Worm (Caenorhabditis elegans) whole organism, L1 larva: ENCODE measurements around the gene F14D7.6.
"Not testable (repeated sequence)": the region's sequence is repeated elsewhere in the genome, so short reads cannot be mapped to it uniquely, and the experiment has no call there.

Source experiments
- C04F5.9 ChIP-seq: sonication (generic microtip); optimal IDR thresholded peaks from 2 replicates; lab custom pipeline; 2016; ENCODE audit warnings: missing genetic modification characterization, missing compliant biosample characterization
- C16A3.4 ChIP-seq: fragments of 150-350 bp; optimal IDR thresholded peaks from 2 replicates; lab custom pipeline; 2014; ENCODE audit warnings: missing biosample characterization, missing genetic modification characterization
- C34B4.2 ChIP-seq: sonication (generic microtip); optimal IDR thresholded peaks from 2 replicates; lab custom pipeline; 2017; ENCODE audit warnings: mild to moderate bottlenecking, missing genetic modification characterization, missing compliant biosample characterization
- Y116A8C.19 ChIP-seq: sonication (generic microtip); optimal IDR thresholded peaks from 2 replicates; lab custom pipeline; 2016; ENCODE audit warnings: missing compliant biosample characterization, missing genetic modification characterization, borderline replicate concordance
- ama-1 ChIP-seq: fragments of 150-350 bp; optimal IDR thresholded peaks from 2 replicates; lab custom pipeline; 2014
- ceh-8 ChIP-seq: fragments of 200-800 bp; sonication (Bioruptor generic); optimal IDR thresholded peaks from 2 replicates; lab custom pipeline; 2018; ENCODE audit warnings: mild to moderate bottlenecking, missing genetic modification characterization, moderate library complexity, missing compliant biosample characterization
- ceh-82 ChIP-seq, 3 experiments: fragments of 150-350 bp in 1 of 3; sonication (generic microtip) in 2 of 3; optimal IDR thresholded peaks; 2 replicates each; lab custom pipeline; 2014 to 2017; ENCODE audit warnings: missing biosample characterization in 3 of 3, missing genetic modification characterization in 3 of 3
- ceh-90 ChIP-seq: sonication (generic microtip); optimal IDR thresholded peaks from 2 replicates; lab custom pipeline; 2016; ENCODE audit warnings: missing genetic modification characterization, missing compliant biosample characterization
- dsc-1 ChIP-seq: sonication (generic microtip); optimal IDR thresholded peaks from 2 replicates; lab custom pipeline; 2016; ENCODE audit warnings: mild to moderate bottlenecking, missing genetic modification characterization, missing compliant biosample characterization
- efl-1 ChIP-seq, 4 experiments: fragments of 150-350 bp; optimal IDR thresholded peaks in 3 of 4; peaks in 1 of 4; 1 replicate in 1 of 4; 2 replicates in 3 of 4; lab custom pipeline; 2014; ENCODE audit warnings: missing biosample characterization in 2 of 4, missing genetic modification characterization in 2 of 4, missing genetic modification reagents in 2 of 4
- egl-13 ChIP-seq: sonication (generic microtip); optimal IDR thresholded peaks from 2 replicates; lab custom pipeline; 2016; ENCODE audit warnings: missing genotype, missing genetic modification reagents, missing genetic modification characterization, missing compliant biosample characterization
- elt-2 ChIP-seq: sonication (generic microtip); optimal IDR thresholded peaks from 2 replicates; lab custom pipeline; 2016; ENCODE audit warnings: missing genetic modification characterization, mild to moderate bottlenecking, inconsistent platforms, missing compliant biosample characterization, missing genetic modification reagents
- elt-3 ChIP-seq, 6 experiments: fragments of 150-350 bp in 1 of 6; sonication (generic microtip); optimal IDR thresholded peaks; 2 replicates each; lab custom pipeline; 2017 to 2018; ENCODE audit warnings: missing biosample characterization in 6 of 6, missing genetic modification characterization in 6 of 6, inconsistent platforms in 1 of 6
- grh-1 ChIP-seq: fragments of 200-800 bp; sonication (Bioruptor generic); IDR thresholded peaks from 2 replicates; pipeline ENCODE4 v1.3.6; 2022; ENCODE audit warnings: missing genetic modification reagents, missing genetic modification characterization, missing compliant biosample characterization
- hpl-2 ChIP-seq: fragments of 150-350 bp; optimal IDR thresholded peaks from 2 replicates; lab custom pipeline; 2014; ENCODE audit warnings: missing biosample characterization, missing genetic modification reagents, missing genetic modification characterization
- irx-1 ChIP-seq: sonication (generic microtip); optimal IDR thresholded peaks from 2 replicates; lab custom pipeline; 2016; ENCODE audit warnings: missing genetic modification characterization, missing compliant biosample characterization
- lin-14 ChIP-seq: fragments of 200-800 bp; sonication (Bioruptor generic); optimal IDR thresholded peaks from 2 replicates; lab custom pipeline; 2018; ENCODE audit warnings: mild to moderate bottlenecking, missing genetic modification characterization, moderate library complexity, missing compliant biosample characterization
- lin-35 ChIP-seq, 2 experiments: fragments of 150-350 bp; optimal IDR thresholded peaks; 2 replicates each; lab custom pipeline; 2014; ENCODE audit warnings: missing biosample characterization in 2 of 2, missing genetic modification characterization in 2 of 2, missing genetic modification reagents in 2 of 2
- lir-3 ChIP-seq: sonication (generic microtip); optimal IDR thresholded peaks from 2 replicates; lab custom pipeline; 2016; ENCODE audit warnings: mild to moderate bottlenecking, missing genetic modification characterization, moderate library complexity, missing compliant biosample characterization; ENCODE audit not compliant: poor library complexity
- mef-2 ChIP-seq: fragments of 150-350 bp; optimal IDR thresholded peaks from 2 replicates; lab custom pipeline; 2014; ENCODE audit warnings: missing biosample characterization, missing genetic modification characterization
- nhr-237 ChIP-seq: fragments of 150-350 bp; optimal IDR thresholded peaks from 2 replicates; lab custom pipeline; 2014; ENCODE audit warnings: missing biosample characterization, missing genetic modification characterization
- nhr-47 ChIP-seq: sonication (generic microtip); optimal IDR thresholded peaks from 2 replicates; lab custom pipeline; 2016; ENCODE audit warnings: mild to moderate bottlenecking, missing genetic modification characterization, moderate library complexity, missing compliant biosample characterization
- nhr-84 ChIP-seq: sonication (generic microtip); optimal IDR thresholded peaks from 2 replicates; lab custom pipeline; 2017; ENCODE audit warnings: missing biosample characterization, missing genetic modification characterization
- nhr-90 ChIP-seq: sonication (generic microtip); optimal IDR thresholded peaks from 2 replicates; lab custom pipeline; 2016; ENCODE audit warnings: mild to moderate bottlenecking, missing genetic modification characterization, missing compliant biosample characterization; ENCODE audit not compliant: poor library complexity
- skn-1 ChIP-seq: fragments of 150-350 bp; optimal IDR thresholded peaks from 2 replicates; lab custom pipeline; 2014; ENCODE audit warnings: missing biosample characterization, missing genetic modification characterization
- snu-23 ChIP-seq: sonication (generic microtip); optimal IDR thresholded peaks from 2 replicates; lab custom pipeline; 2016; ENCODE audit warnings: missing genetic modification characterization, missing compliant biosample characterization
- sptf-1 ChIP-seq: fragments of 150-350 bp; optimal IDR thresholded peaks from 2 replicates; lab custom pipeline; 2014; ENCODE audit warnings: missing biosample characterization, missing genetic modification characterization
- sup-37 ChIP-seq: fragments of 200-800 bp; sonication (Bioruptor generic); optimal IDR thresholded peaks from 2 replicates; lab custom pipeline; 2018; ENCODE audit warnings: mild to moderate bottlenecking, missing genetic modification characterization, missing compliant biosample characterization
- unc-86 ChIP-seq: sonication (generic microtip); optimal IDR thresholded peaks from 2 replicates; lab custom pipeline; 2016; ENCODE audit warnings: missing genetic modification characterization, missing compliant biosample characterization
- zip-4 ChIP-seq: fragments of 200-800 bp; sonication (Bioruptor generic); optimal IDR thresholded peaks from 2 replicates; lab custom pipeline; 2018; ENCODE audit warnings: mild to moderate bottlenecking, missing genetic modification characterization, moderate library complexity, missing compliant biosample characterization
- ztf-11 ChIP-seq, 2 experiments: sonication (generic microtip); optimal IDR thresholded peaks; 2 replicates each; lab custom pipeline; 2016 to 2017; ENCODE audit warnings: missing genetic modification characterization in 2 of 2, missing biosample characterization in 1 of 2, missing compliant biosample characterization in 1 of 2

F14D7.6 gene

DNA sequence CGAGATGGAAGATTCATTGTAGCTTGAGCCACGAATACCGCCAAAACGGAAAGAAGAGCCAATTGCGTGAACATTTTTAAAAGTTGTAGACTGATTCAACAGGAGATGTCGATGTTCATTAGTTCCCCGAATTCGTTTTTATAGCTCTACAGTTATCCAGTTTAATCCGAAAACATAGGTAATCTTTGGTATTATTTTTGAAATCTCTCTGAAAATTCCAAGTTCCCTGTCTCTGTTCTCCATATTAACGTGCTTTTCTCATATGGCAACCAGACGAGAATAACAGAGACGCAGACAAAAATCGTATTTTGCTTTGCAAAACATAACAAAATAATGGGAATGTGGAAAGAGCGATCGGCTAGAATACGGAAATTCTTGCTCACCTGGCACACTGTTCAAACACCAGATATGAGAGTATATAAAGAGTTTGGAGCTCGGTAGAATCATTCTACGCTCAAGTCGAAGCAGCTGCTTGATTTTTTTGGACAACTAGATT, 1.6 kb upstream of the F14D7.6 start, which contains the start of the genes spig-3 and F14D7.12:
Gene spig-3 (minus strand): TSS at position 101 of the 496 bp plus-strand sequence.
Gene F14D7.12 (plus strand): TSS at position 446 of the 496 bp plus-strand sequence.
- TF ChIP-seq efl-1 (optimal IDR thresholded peaks at IDR 0.05; lab: Kevin White, UChicago) (no peak), efl-1 (GFP tag; optimal IDR thresholded peaks at IDR 0.05 in 1 of 2; lab: Kevin White, UChicago) (peak in 1 of 2 experiments; percentile 49), C34B4.2 (no peak)
- TF ChIP-seq, all 84 proteins: peak for 1

DNA sequence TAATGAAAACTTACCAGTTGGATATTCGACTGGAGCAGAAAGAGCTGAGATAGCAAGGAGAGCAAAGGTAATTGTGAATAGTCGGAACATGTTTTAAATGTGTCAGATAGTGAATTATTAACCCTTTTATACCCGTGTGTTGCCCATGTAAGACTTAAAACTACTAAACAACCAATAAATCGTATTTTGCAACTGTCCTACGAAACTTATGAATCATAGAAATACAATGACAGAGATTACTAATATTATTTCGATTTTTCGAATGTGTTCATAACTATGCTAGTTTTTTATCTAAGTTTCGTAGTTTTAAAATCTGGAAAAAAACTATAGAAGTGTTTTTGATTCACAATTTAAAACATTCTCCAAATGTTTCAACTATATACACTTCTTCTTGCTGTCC, 5.6 kb downstream of the F14D7.6 start, which contains the start of gene spig-4:
Gene spig-4 (minus strand): TSS at position 101 of the 400 bp plus-strand sequence.
- TF ChIP-seq C04F5.9 (tag; lab: Kevin White, UChicago); mef-2; egl-13: not testable (repeated sequence)
- TF ChIP-seq, all 84 proteins: peak for 0; not testable (repeated sequence) for 84

DNA sequence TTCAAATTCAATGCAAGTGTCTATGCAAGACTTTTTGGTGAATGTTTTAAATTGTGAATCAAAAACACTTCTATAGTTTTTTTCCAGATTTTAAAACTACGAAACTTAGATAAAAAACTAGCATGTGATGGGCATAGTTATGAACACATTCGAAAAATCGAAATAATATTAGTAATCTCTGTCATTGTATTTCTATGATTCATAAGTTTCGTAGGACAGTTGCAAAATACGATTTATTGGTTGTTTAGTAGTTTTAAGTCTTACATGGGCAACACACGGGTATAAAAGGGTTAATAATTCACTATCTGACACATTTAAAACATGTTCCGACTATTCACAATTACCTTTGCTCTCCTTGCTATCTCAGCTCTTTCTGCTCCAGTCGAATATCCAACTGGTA, 7.0 kb downstream of the F14D7.6 start, which contains the start of gene spig-5:
Gene spig-5 (plus strand): TSS at position 301 of the 400 bp plus-strand sequence.
- not testable (repeated sequence) for TF ChIP-seq hpl-2 (GFP tag; lab: Kevin White, UChicago); ama-1 (lab: Kevin White, UChicago); ztf-11 (tag; optimal IDR thresholded peaks at IDR 0.05; lab: Kevin White, UChicago)

DNA sequence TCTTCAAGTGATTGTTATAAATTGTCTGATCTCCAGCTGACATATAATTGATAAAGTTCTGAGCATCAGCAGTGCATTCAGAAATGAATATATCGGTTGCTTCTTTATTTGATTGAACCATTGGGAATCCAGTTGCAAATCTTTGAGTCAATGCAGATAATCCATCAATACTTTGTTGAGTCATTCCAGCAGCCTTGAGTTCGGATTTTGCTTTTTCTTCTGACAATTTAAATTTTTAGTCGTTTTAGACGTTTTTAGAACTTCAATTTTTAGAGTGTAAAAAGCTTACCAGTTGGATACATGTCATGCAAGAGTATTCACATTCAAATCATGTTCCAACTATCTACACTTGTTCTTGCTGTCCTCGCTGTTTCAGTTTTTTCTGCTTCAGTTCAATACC, 8.4 kb downstream of the F14D7.6 start, which contains the start of gene F14D7.14:
Gene F14D7.14 (plus strand): TSS at position 301 of the 400 bp plus-strand sequence.
- not testable (repeated sequence) for TF ChIP-seq lin-14; lir-3 (tag; lab: Kevin White, UChicago); nhr-84
- TF ChIP-seq, all 84 proteins: peak for 0; not testable (repeated sequence) for 84

DNA sequence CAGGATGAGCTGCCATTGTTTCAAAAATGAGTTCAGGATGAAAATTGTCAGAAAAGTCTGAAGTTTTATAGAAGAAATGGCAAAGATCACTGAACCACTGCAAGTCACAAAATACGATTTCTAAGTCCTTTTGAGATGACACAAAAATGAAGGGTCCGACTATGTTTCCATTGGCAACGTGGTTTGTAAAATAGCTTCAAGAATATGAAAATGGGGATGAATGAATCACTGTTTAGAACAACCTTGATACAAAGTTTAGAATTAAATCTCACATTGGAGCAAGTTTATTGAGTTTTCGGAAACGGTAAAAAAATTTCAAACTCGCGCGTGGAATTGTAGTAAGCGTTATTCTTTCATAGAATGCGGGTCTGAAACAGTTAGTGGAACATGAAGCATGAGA, 9.9 kb downstream of the F14D7.6 start, which contains the start of gene ddn-3:
Gene ddn-3 (minus strand): TSS at position 101 of the 400 bp plus-strand sequence.
- TF ChIP-seq unc-86 (tag; lab: Kevin White, UChicago) (no peak), ceh-90 (no peak), lin-35 (GFP tag; optimal IDR thresholded peaks at IDR 0.05; lab: Kevin White, UChicago) (no peak), ceh-8 (GFP tag; lab: Kevin White, UChicago) (no peak), ama-1 (lab: Kevin White, UChicago) (no peak), skn-1 (no peak)

DNA sequence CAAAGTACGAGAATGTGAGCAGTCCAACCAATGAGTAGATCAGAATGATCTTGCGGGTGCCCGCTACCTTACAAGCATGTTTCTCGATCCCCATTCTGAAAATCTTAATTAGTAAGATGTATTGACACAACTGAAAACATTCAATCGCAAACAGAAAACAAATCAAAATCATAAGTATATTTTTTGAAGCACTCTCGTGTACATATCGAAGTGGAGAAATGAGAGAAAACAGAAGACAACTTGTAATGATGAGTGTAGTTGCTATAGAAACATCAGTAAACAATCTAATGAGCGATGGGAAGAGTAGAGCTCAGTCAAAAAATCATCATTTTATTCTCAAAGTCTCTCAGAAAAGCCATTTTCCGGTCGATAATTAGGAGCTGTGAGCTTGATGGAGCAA, 11.5 kb downstream of the F14D7.6 start, which contains the start of gene F14D7.8:
Gene F14D7.8 (minus strand): TSS at position 101 of the 400 bp plus-strand sequence.
- no peak for TF ChIP-seq snu-23
- no peak for TF ChIP-seq ama-1 (lab: Kevin White, UChicago)
- TF ChIP-seq ceh-90 = no peak
- no peak for TF ChIP-seq mef-2
- TF ChIP-seq nhr-237 (tag; lab: Kevin White, UChicago) = no peak
- TF ChIP-seq nhr-47 (tag; lab: Kevin White, UChicago) = no peak
- TF ChIP-seq unc-86 (tag; lab: Kevin White, UChicago) = no peak
- TF ChIP-seq elt-2 (tag; lab: Kevin White, UChicago) = no peak
- TF ChIP-seq sptf-1 (tag; lab: Kevin White, UChicago) = no peak
- TF ChIP-seq dsc-1 (tag; lab: Kevin White, UChicago) = no peak
- TF ChIP-seq grh-1 (GFP tag; lab: Robert Waterston, UW) = no peak
- no peak for TF ChIP-seq zip-4 (GFP tag; lab: Kevin White, UChicago)
- no peak for TF ChIP-seq ceh-82 (tag; optimal IDR thresholded peaks at IDR 0.05; lab: Kevin White, UChicago)
- TF ChIP-seq C16A3.4 = no peak
- TF ChIP-seq sup-37 (GFP tag; lab: Kevin White, UChicago) = no peak
- no peak for TF ChIP-seq Y116A8C.19
- TF ChIP-seq elt-3 (tag; optimal IDR thresholded peaks at IDR 0.05; lab: Kevin White, UChicago) = no peak
- TF ChIP-seq nhr-90 (tag; lab: Kevin White, UChicago) = no peak
- TF ChIP-seq irx-1 (tag; lab: Kevin White, UChicago) = no peak
